Worm (Caenorhabditis elegans) whole organism, late embryonic: ENCODE measurements around the gene cyp-33C3.
"Not testable (repeated sequence)": the region's sequence is repeated elsewhere in the genome, so short reads cannot be mapped to it uniquely, and the experiment has no call there.

Experiments
- ceh-30 ChIP-seq: fragments of 150-350 bp; optimal IDR thresholded peaks from 2 replicates; lab custom pipeline; 2014; ENCODE audit warnings: missing biosample characterization, missing genetic modification characterization
- ets-4 ChIP-seq: sonication (generic microtip); optimal IDR thresholded peaks from 2 replicates; lab custom pipeline; 2016; ENCODE audit warnings: missing genetic modification characterization, missing compliant biosample characterization
- fkh-6 ChIP-seq: sonication (generic microtip); optimal IDR thresholded peaks from 2 replicates; lab custom pipeline; 2016; ENCODE audit warnings: missing genetic modification characterization, missing compliant biosample characterization
- pag-3 ChIP-seq: sonication (generic microtip); optimal IDR thresholded peaks from 2 replicates; lab custom pipeline; 2016; ENCODE audit warnings: missing compliant biosample characterization, missing genetic modification characterization, borderline replicate concordance

DNA sequence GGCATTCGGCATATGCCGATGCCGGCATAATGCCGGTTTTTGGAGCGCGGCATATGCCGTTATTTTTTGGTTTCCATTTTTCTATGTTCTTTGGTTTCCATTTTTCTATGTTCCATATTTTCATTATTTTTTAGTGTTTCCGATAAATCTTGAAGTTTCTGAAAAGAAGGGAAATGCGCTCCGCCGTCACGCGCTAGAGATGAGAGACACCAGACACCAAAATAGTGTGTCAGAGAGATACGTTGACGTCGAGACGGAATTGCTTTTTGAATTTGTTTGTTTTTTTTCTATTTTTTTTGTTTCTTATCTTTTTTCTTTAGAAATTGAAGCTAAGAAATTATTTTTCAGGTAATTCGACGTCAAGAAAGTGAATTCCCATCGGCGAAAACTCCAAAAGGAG is 12.6 kb downstream of the cyp-33C3 start, which contains the start of gene F41B5.1:
- not testable (repeated sequence) for TF ChIP-seq ceh-30 (tag; lab: Kevin White, UChicago); fkh-6 (tag; lab: Kevin White, UChicago); pag-3; ets-4
